Worm (Caenorhabditis elegans) whole organism, young adult: ENCODE data around the gene ZK721.3.

Experiments
- B0019.2 ChIP-seq: fragments of 200-800 bp; sonication (Bioruptor generic); conservative IDR thresholded peaks from 2 replicates; pipeline ENCODE4 v1.3.6; 2022; ENCODE audit warnings: missing genetic modification reagents, missing genetic modification characterization, missing compliant biosample characterization
- B0336.3 ChIP-seq: fragments of 200-800 bp; sonication (Bioruptor generic); IDR thresholded peaks from 2 replicates; pipeline ENCODE4 v1.3.6; 2022; ENCODE audit warnings: missing genetic modification characterization, missing compliant biosample characterization
- C06A6.2 ChIP-seq: fragments of 200-800 bp; sonication (Bioruptor generic); conservative IDR thresholded peaks from 2 replicates; pipeline ENCODE4 v1.3.6; 2022; ENCODE audit warnings: missing genetic modification characterization, missing compliant biosample characterization
- ama-1 ChIP-seq, 3 experiments: fragments of 150-350 bp in 1 of 3; sonication (generic microtip) in 2 of 3; optimal IDR thresholded peaks; 2 replicates each; lab custom pipeline; 2014 to 2018; ENCODE audit warnings: missing biosample characterization in 2 of 3, missing genetic modification characterization in 2 of 3, missing genetic modification reagents in 2 of 3
- ceh-27 ChIP-seq: fragments of 200-800 bp; sonication (Bioruptor generic); optimal IDR thresholded peaks from 2 replicates; lab custom pipeline; 2018; ENCODE audit warnings: mild to moderate bottlenecking, missing genetic modification characterization, moderate library complexity, missing compliant biosample characterization
- ceh-40 ChIP-seq: fragments of 200-800 bp; sonication (Bioruptor generic); IDR thresholded peaks from 2 replicates; pipeline ENCODE4 v1.3.6; 2022; ENCODE audit warnings: missing genetic modification characterization, missing compliant biosample characterization
- dpl-1 ChIP-seq: fragments of 150-350 bp; optimal IDR thresholded peaks from 2 replicates; lab custom pipeline; 2014; ENCODE audit warnings: missing biosample characterization, missing genetic modification reagents, missing genetic modification characterization
- gei-17 ChIP-seq: fragments of 200-800 bp; sonication (Bioruptor generic); optimal IDR thresholded peaks from 2 replicates; lab custom pipeline; 2018; ENCODE audit warnings: mild to moderate bottlenecking, missing genetic modification characterization, missing compliant biosample characterization
- madf-3 ChIP-seq: fragments of 200-800 bp; sonication (Bioruptor generic); IDR thresholded peaks from 2 replicates; pipeline ENCODE4 v1.3.6; 2022; ENCODE audit warnings: missing genetic modification reagents, missing genetic modification characterization, missing compliant biosample characterization
- madf-6 ChIP-seq: fragments of 200-800 bp; sonication (Bioruptor generic); IDR thresholded peaks from 2 replicates; pipeline ENCODE4 v1.3.6; 2022; ENCODE audit warnings: missing genetic modification reagents, missing genetic modification characterization, missing compliant biosample characterization
- unc-130 ChIP-seq: sonication (generic microtip); optimal IDR thresholded peaks from 2 replicates; lab custom pipeline; 2016; ENCODE audit warnings: missing genetic modification reagents, missing genetic modification characterization, missing compliant biosample characterization
- ztf-22 ChIP-seq: fragments of 200-800 bp; sonication (Bioruptor generic); optimal IDR thresholded peaks from 2 replicates; lab custom pipeline; 2018; ENCODE audit warnings: mild to moderate bottlenecking, missing genetic modification characterization, moderate library complexity, missing compliant biosample characterization

DNA sequence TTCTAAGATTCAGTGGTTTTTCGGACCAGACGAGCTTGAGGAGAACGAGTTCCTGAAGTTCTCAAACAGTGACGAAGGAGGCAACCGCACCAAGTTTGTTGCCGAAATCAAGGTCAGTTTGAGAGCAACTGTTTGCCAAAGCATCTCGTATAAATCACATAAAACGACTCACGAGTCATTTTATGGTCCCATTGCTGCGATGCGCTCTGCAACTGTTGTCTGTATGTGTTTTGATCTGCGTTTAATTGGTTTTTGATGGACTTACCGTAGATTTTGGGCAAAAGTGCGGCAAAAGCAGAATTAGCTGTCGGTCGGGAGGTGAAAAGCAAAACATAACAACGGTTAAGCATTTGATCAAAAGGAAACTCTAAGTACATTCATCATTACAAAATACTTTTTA, 20.3 kb upstream of the ZK721.3 start:
- TF ChIP-seq unc-130 (GFP tag; lab: Kevin White, UChicago) (no peak), B0336.3 (GFP tag; lab: Robert Waterston, UW) (no peak), madf-6 (no peak), ama-1 (optimal IDR thresholded peaks at IDR 0.05; lab: Kevin White, UChicago) (no peak), ama-1 (GFP tag; optimal IDR thresholded peaks at IDR 0.05; lab: Kevin White, UChicago) (no peak), ztf-22 (no peak), gei-17 (GFP tag; lab: Kevin White, UChicago) (no peak), B0019.2 (GFP tag; lab: Robert Waterston, UW) (no peak), ceh-27 (GFP tag; lab: Kevin White, UChicago) (no peak), dpl-1 (GFP tag; lab: Kevin White, UChicago) (no peak), madf-3 (GFP tag; lab: Robert Waterston, UW) (no peak), C06A6.2 (GFP tag; lab: Robert Waterston, UW) (no peak), ceh-40 (GFP tag; lab: Robert Waterston, UW) (no peak)
